Fruit fly (Drosophila melanogaster) whole organism, embryonic: ENCODE measurements around the gene Bap60.

Experiments used
- Atf6 ChIP-seq: fragments of 200-800 bp; sonication (Bioruptor generic); IDR thresholded peaks from 2 replicates; pipeline ENCODE4 v1.3.6; 2022; ENCODE audit warnings: missing biosample characterization, missing genetic modification characterization
- BtbVII ChIP-seq: fragments of 200-800 bp; sonication (Bioruptor generic); optimal IDR thresholded peaks from 3 replicates; lab custom pipeline; 2017; ENCODE audit warnings: missing biosample characterization, mild to moderate bottlenecking, missing genetic modification characterization
- C15 ChIP-seq: fragments of 200-800 bp; sonication (Bioruptor generic); IDR thresholded peaks from 3 replicates; pipeline ENCODE4 v1.3.6; 2022; ENCODE audit warnings: missing biosample characterization, missing genetic modification characterization
- CG10209 ChIP-seq: fragments of 200-800 bp; sonication (Bioruptor generic); optimal IDR thresholded peaks from 3 replicates; lab custom pipeline; 2017; ENCODE audit warnings: missing biosample characterization, mild to moderate bottlenecking, missing genetic modification characterization, missing genetic modification reagents
- CG10267 ChIP-seq: fragments of 200-800 bp; sonication (Bioruptor generic); optimal IDR thresholded peaks from 2 replicates; lab custom pipeline; 2018; ENCODE audit warnings: missing biosample characterization, mild to moderate bottlenecking, missing genetic modification characterization, moderate library complexity
- CG10543 ChIP-seq: fragments of 200-800 bp; sonication (Bioruptor generic); optimal IDR thresholded peaks from 3 replicates; lab custom pipeline; 2017; ENCODE audit warnings: missing biosample characterization, mild to moderate bottlenecking, missing genetic modification characterization, moderate library complexity
- CG12071 ChIP-seq: fragments of 200-800 bp; sonication (Bioruptor generic); optimal IDR thresholded peaks from 3 replicates; lab custom pipeline; 2018; ENCODE audit warnings: missing biosample characterization, mild to moderate bottlenecking, missing genetic modification characterization
- CG13894 ChIP-seq: fragments of 200-800 bp; sonication (Bioruptor generic); optimal IDR thresholded peaks from 3 replicates; lab custom pipeline; 2018; ENCODE audit warnings: missing biosample characterization, mild to moderate bottlenecking, missing genetic modification characterization, moderate library complexity
- CG1603 ChIP-seq: fragments of 200-800 bp; sonication (Bioruptor generic); optimal IDR thresholded peaks from 2 replicates; lab custom pipeline; 2019; ENCODE audit warnings: missing biosample characterization, mild to moderate bottlenecking, missing genetic modification characterization, moderate library complexity
- CG16815 ChIP-seq: fragments of 200-800 bp; sonication (Bioruptor generic); optimal IDR thresholded peaks from 3 replicates; lab custom pipeline; 2017; ENCODE audit warnings: missing biosample characterization, mild to moderate bottlenecking, missing genetic modification characterization
- CG2116 ChIP-seq: fragments of 200-800 bp; sonication (Bioruptor generic); optimal IDR thresholded peaks from 3 replicates; lab custom pipeline; 2018; ENCODE audit warnings: missing biosample characterization, mild to moderate bottlenecking, missing genetic modification characterization
- CG30431 ChIP-seq: fragments of 200-800 bp; sonication (Bioruptor generic); optimal IDR thresholded peaks from 2 replicates; lab custom pipeline; 2017; ENCODE audit warnings: missing biosample characterization, missing genetic modification characterization
- CG43689 ChIP-seq: fragments of 200-800 bp; sonication (Bioruptor generic); IDR thresholded peaks from 2 replicates; pipeline ENCODE4 v1.3.6; 2022; ENCODE audit warnings: missing biosample characterization, missing genetic modification characterization
- CG4707 ChIP-seq: fragments of 200-800 bp; sonication (Bioruptor generic); optimal IDR thresholded peaks from 2 replicates; lab custom pipeline; 2018; ENCODE audit warnings: missing biosample characterization, mild to moderate bottlenecking, missing genetic modification characterization, moderate library complexity
- CG5180 ChIP-seq: fragments of 200-800 bp; sonication (Bioruptor generic); optimal IDR thresholded peaks from 3 replicates; lab custom pipeline; 2017; ENCODE audit warnings: missing biosample characterization, missing genetic modification characterization, mild to moderate bottlenecking, moderate library complexity, missing genetic modification reagents
- CG6813 ChIP-seq: fragments of 200-800 bp; sonication (Bioruptor generic); optimal IDR thresholded peaks from 2 replicates; lab custom pipeline; 2017; ENCODE audit warnings: missing biosample characterization, missing genetic modification characterization, mild to moderate bottlenecking, moderate library complexity, missing genetic modification reagents
- CG9437 ChIP-seq: fragments of 200-800 bp; sonication (Bioruptor generic); optimal IDR thresholded peaks from 2 replicates; lab custom pipeline; 2018; ENCODE audit warnings: missing biosample characterization, mild to moderate bottlenecking, missing genetic modification characterization
- CrebB ChIP-seq: fragments of 200-800 bp; sonication (Bioruptor generic); optimal IDR thresholded peaks from 3 replicates; lab custom pipeline; 2018; ENCODE audit warnings: missing biosample characterization, mild to moderate bottlenecking, missing genetic modification characterization
- Dek ChIP-seq: fragments of 200-800 bp; sonication (Bioruptor generic); optimal IDR thresholded peaks from 3 replicates; lab custom pipeline; 2019; ENCODE audit warnings: missing biosample characterization, mild to moderate bottlenecking, missing genetic modification characterization, moderate library complexity
- Dref ChIP-seq: fragments of 200-800 bp; sonication (Bioruptor generic); IDR thresholded peaks from 2 replicates; pipeline ENCODE4 v1.3.6; 2022; ENCODE audit warnings: missing biosample characterization, missing genetic modification characterization
- E2f2 ChIP-seq: fragments of 200-800 bp; sonication (Bioruptor generic); IDR thresholded peaks from 2 replicates; pipeline ENCODE4 v1.3.6; 2022; ENCODE audit warnings: missing biosample characterization, missing genetic modification characterization
- HmgZ ChIP-seq: fragments of 200-800 bp; sonication (Bioruptor generic); optimal IDR thresholded peaks from 2 replicates; lab custom pipeline; 2018; ENCODE audit warnings: missing biosample characterization, mild to moderate bottlenecking, missing genetic modification characterization
- Hmr ChIP-seq: fragments of 200-800 bp; sonication (Bioruptor generic); optimal IDR thresholded peaks from 3 replicates; lab custom pipeline; 2017; ENCODE audit warnings: mild to moderate bottlenecking, missing biosample characterization, missing genetic modification reagents, missing genetic modification characterization
- Hmx ChIP-seq: fragments of 200-800 bp; sonication (Bioruptor generic); optimal IDR thresholded peaks from 2 replicates; lab custom pipeline; 2016; ENCODE audit warnings: missing biosample characterization, missing genetic modification characterization
- Hr3 ChIP-seq: fragments of 200-800 bp; sonication (Bioruptor generic); optimal IDR thresholded peaks from 3 replicates; lab custom pipeline; 2016; ENCODE audit warnings: missing biosample characterization, missing genetic modification characterization
- Hsf ChIP-seq: fragments of 200-800 bp; sonication (Bioruptor generic); optimal IDR thresholded peaks from 3 replicates; lab custom pipeline; 2016; ENCODE audit warnings: missing biosample characterization, missing genetic modification characterization
- Nf-YB ChIP-seq: fragments of 200-800 bp; sonication (Bioruptor generic); optimal IDR thresholded peaks from 3 replicates; lab custom pipeline; 2019; ENCODE audit warnings: missing biosample characterization, mild to moderate bottlenecking, missing genetic modification characterization, moderate library complexity
- Side ChIP-seq: fragments of 200-800 bp; sonication (Bioruptor generic); optimal IDR thresholded peaks from 2 replicates; lab custom pipeline; 2016; ENCODE audit warnings: missing biosample characterization, missing genetic modification characterization
- Sox100B ChIP-seq: fragments of 200-800 bp; sonication (Bioruptor generic); optimal IDR thresholded peaks from 3 replicates; lab custom pipeline; 2018; ENCODE audit warnings: missing biosample characterization, mild to moderate bottlenecking, missing genetic modification characterization
- ac ChIP-seq: fragments of 200-800 bp; sonication (Bioruptor generic); optimal IDR thresholded peaks from 3 replicates; lab custom pipeline; 2017; ENCODE audit warnings: missing biosample characterization, mild to moderate bottlenecking, missing genetic modification characterization
- bab2 ChIP-seq: fragments of 200-800 bp; sonication (Bioruptor generic); optimal IDR thresholded peaks from 2 replicates; lab custom pipeline; 2016; ENCODE audit warnings: missing biosample characterization, missing genetic modification characterization
- cad ChIP-seq: fragments of >200 bp; optimal IDR thresholded peaks from 2 replicates; lab custom pipeline; 2017; ENCODE audit warnings: missing biosample characterization, missing genetic modification characterization
- ci ChIP-seq: fragments of 200-800 bp; sonication (Bioruptor generic); IDR thresholded peaks from 3 replicates; pipeline ENCODE4 v1.3.6; 2022; ENCODE audit warnings: missing biosample characterization, missing genetic modification characterization
- croc ChIP-seq: fragments of 200-800 bp; sonication (Bioruptor generic); conservative IDR thresholded peaks from 3 replicates; pipeline ENCODE4 v1.3.6; 2022; ENCODE audit warnings: missing biosample characterization, missing genetic modification characterization
- fd96Cb ChIP-seq: fragments of 200-800 bp; sonication (Bioruptor generic); optimal IDR thresholded peaks from 2 replicates; lab custom pipeline; 2018; ENCODE audit warnings: missing biosample characterization, mild to moderate bottlenecking, missing genetic modification characterization, moderate library complexity
- ftz-f1 ChIP-seq: fragments of 200-800 bp; sonication (Bioruptor generic); optimal IDR thresholded peaks from 2 replicates; lab custom pipeline; 2016; ENCODE audit warnings: missing biosample characterization, missing genetic modification characterization
- fu2 ChIP-seq: fragments of 200-800 bp; sonication (Bioruptor generic); optimal IDR thresholded peaks from 2 replicates; lab custom pipeline; 2016; ENCODE audit warnings: missing biosample characterization, missing genetic modification characterization
- hb ChIP-seq: fragments of 200-800 bp; sonication (Bioruptor generic); IDR thresholded peaks from 3 replicates; pipeline ENCODE4 v1.3.6; 2022; ENCODE audit warnings: missing biosample characterization, missing genetic modification characterization; ENCODE audit not compliant: partially characterized antibody
- jumu ChIP-seq: fragments of 200-800 bp; sonication (Bioruptor generic); optimal IDR thresholded peaks from 3 replicates; lab custom pipeline; 2016; ENCODE audit warnings: missing biosample characterization, missing genetic modification characterization
- mld ChIP-seq: fragments of 200-800 bp; sonication (Bioruptor generic); IDR thresholded peaks from 3 replicates; pipeline ENCODE4 v1.3.6; 2022; ENCODE audit warnings: missing biosample characterization, missing genetic modification characterization; ENCODE audit not compliant: partially characterized antibody
- nom ChIP-seq: fragments of 200-800 bp; sonication (Bioruptor generic); optimal IDR thresholded peaks from 2 replicates; lab custom pipeline; 2017; ENCODE audit warnings: missing biosample characterization, missing genetic modification characterization, mild to moderate bottlenecking, moderate library complexity, missing genetic modification reagents
- onecut ChIP-seq: fragments of 200-800 bp; sonication (Bioruptor generic); IDR thresholded peaks from 2 replicates; pipeline ENCODE4 v1.3.6; 2022; ENCODE audit warnings: missing biosample characterization, missing genetic modification characterization
- prd ChIP-seq, 3 experiments: fragments of >200 bp in 2 of 3; fragments of 200-800 bp in 1 of 3; sonication (Bioruptor generic) in 1 of 3; optimal IDR thresholded peaks in 2 of 3; IDR thresholded peaks in 1 of 3; 2 replicates in 2 of 3; 3 replicates in 1 of 3; pipeline versions ENCODE4 v1.3.6 to Lab custom; 2017 to 2022; ENCODE audit warnings: missing biosample characterization in 1 of 3, missing genetic modification characterization in 1 of 3
- pzg ChIP-seq: fragments of 200-800 bp; sonication (Bioruptor generic); optimal IDR thresholded peaks from 3 replicates; lab custom pipeline; 2018; ENCODE audit warnings: missing biosample characterization, mild to moderate bottlenecking, missing genetic modification characterization, moderate library complexity
- sisA ChIP-seq: fragments of 200-800 bp; sonication (Bioruptor generic); IDR thresholded peaks from 2 replicates; pipeline ENCODE4 v1.3.6; 2022; ENCODE audit warnings: missing biosample characterization, missing genetic modification characterization
- slbo ChIP-seq: fragments of 200-800 bp; sonication (Bioruptor generic); IDR thresholded peaks from 2 replicates; pipeline ENCODE4 v1.3.6; 2022; ENCODE audit warnings: missing biosample characterization, missing genetic modification characterization
- trem ChIP-seq: fragments of 200-800 bp; optimal IDR thresholded peaks from 3 replicates; lab custom pipeline; 2019; ENCODE audit warnings: missing biosample characterization, mild to moderate bottlenecking, missing genetic modification characterization, moderate library complexity
- twi ChIP-seq: fragments of 200-800 bp; optimal IDR thresholded peaks from 2 replicates; lab custom pipeline; 2019; ENCODE audit warnings: missing biosample characterization, mild to moderate bottlenecking, missing genetic modification characterization, moderate library complexity
- wek ChIP-seq: fragments of 200-800 bp; sonication (Bioruptor generic); optimal IDR thresholded peaks from 3 replicates; lab custom pipeline; 2018; ENCODE audit warnings: missing biosample characterization, mild to moderate bottlenecking, missing genetic modification characterization, moderate library complexity
- z ChIP-seq: fragments of 200-800 bp; sonication (Bioruptor generic); IDR thresholded peaks from 3 replicates; pipeline ENCODE4 v1.3.6; 2022; ENCODE audit warnings: missing biosample characterization, missing genetic modification characterization

Gene Bap60

DNA sequence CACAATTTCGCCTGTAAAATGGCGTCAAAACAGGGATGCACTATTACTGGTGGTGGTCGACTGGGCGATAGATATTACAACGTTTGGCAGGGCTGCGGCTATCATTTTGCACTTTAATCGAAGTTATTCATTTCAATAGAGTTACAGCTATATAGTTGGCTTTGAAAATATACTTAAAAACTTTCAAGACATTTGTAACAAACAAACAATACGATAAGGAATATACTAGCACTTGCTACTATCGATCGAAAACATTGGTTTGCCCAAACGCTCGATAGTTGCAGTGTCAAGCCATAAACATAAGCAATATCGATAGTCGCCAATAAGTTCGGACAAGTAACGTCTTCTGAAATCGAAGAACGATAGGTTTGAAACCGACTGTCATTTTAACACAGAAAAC lies at the start of gene Bap60, which contains the start of gene CG12096 (continued):
- no peak for TF ChIP-seq CG43689
- TF ChIP-seq twi (tag; lab: Kevin White, UChicago): peak; percentile 74
- peak; percentile 73 for TF ChIP-seq CG10543 (GFP tag; lab: Kevin White, UChicago)
- TF ChIP-seq Hmx (GFP tag; lab: Kevin White, UChicago): no peak
- no peak for TF ChIP-seq wek (GFP tag; lab: Kevin White, UChicago)
- TF ChIP-seq fd96Cb (tag; lab: Kevin White, UChicago): peak; percentile 56
- peak; percentile 80 for TF ChIP-seq pzg (GFP tag; lab: Kevin White, UChicago)
- TF ChIP-seq CG5180: peak; percentile 51
- TF ChIP-seq Nf-YB (GFP tag; lab: Kevin White, UChicago): peak; percentile 45
- TF ChIP-seq Dref (GFP tag; lab: Robert Waterston, UW): peak; percentile 66
- TF ChIP-seq jumu (GFP tag; lab: Kevin White, UChicago): peak; percentile 85
- no peak for TF ChIP-seq CG12071 (GFP tag; lab: Kevin White, UChicago)
- peak; percentile 58 for TF ChIP-seq sisA (GFP tag; lab: Robert Waterston, UW)
- TF ChIP-seq CG9437 (GFP tag; lab: Kevin White, UChicago): peak; percentile 77
- TF ChIP-seq slbo (GFP tag; lab: Robert Waterston, UW): peak; percentile 80
- no peak for TF ChIP-seq C15 (GFP tag; lab: Robert Waterston, UW)
- TF ChIP-seq Hr3: peak; percentile 70
- peak; percentile 26; the same call in 1 of the 2 replicates for TF ChIP-seq Atf6 (GFP tag; lab: Robert Waterston, UW)
- TF ChIP-seq CrebB (tag; lab: Kevin White, UChicago): peak; percentile 41
- TF ChIP-seq CG10209: peak; percentile 52
- TF ChIP-seq CG1603 (tag; lab: Kevin White, UChicago): peak; percentile 86
- TF ChIP-seq mld: peak; percentile 88; the same call in 2 of the 3 replicates
- TF ChIP-seq Sox100B (GFP tag; lab: Kevin White, UChicago): no peak
- TF ChIP-seq trem (tag; lab: Kevin White, UChicago): peak; percentile 86
- peak; percentile 78 for TF ChIP-seq CG10267 (tag; lab: Kevin White, UChicago)
- peak; percentile 92 for TF ChIP-seq CG2116
- no peak for TF ChIP-seq ftz-f1 (GFP tag; lab: Kevin White, UChicago)
- TF ChIP-seq E2f2 (GFP tag; lab: Robert Waterston, UW): peak; percentile 52
- peak; percentile 58 for TF ChIP-seq CG16815
- no peak for TF ChIP-seq CG6813 (GFP tag; lab: Kevin White, UChicago)
- peak; percentile 47 for TF ChIP-seq Dek (tag; lab: Kevin White, UChicago)
- no peak for TF ChIP-seq cad (GFP tag; lab: Kevin White, UChicago)
- TF ChIP-seq Side (GFP tag; lab: Kevin White, UChicago): peak; percentile 87
- TF ChIP-seq hb (GFP tag; lab: Robert Waterston, UW): peak; percentile 87
- TF ChIP-seq HmgZ (tag; lab: Kevin White, UChicago): peak; percentile 88
- TF ChIP-seq CG13894 (tag; lab: Kevin White, UChicago): peak; percentile 63
- TF ChIP-seq z (GFP tag; lab: Robert Waterston, UW): no peak
- peak; percentile 30 for TF ChIP-seq BtbVII (GFP tag; lab: Kevin White, UChicago)
- no peak for TF ChIP-seq nom (GFP tag; lab: Kevin White, UChicago)
- TF ChIP-seq prd (optimal IDR thresholded peaks at IDR 0.05; lab: Kevin White, UChicago): no peak
- peak; percentile 76 for TF ChIP-seq prd (GFP tag; IDR thresholded peaks at IDR 0.05; lab: Robert Waterston, UW)
- peak; percentile 81 for TF ChIP-seq bab2 (GFP tag; lab: Kevin White, UChicago)
- no peak for TF ChIP-seq Hmr (GFP tag; lab: Kevin White, UChicago)
- TF ChIP-seq croc (GFP tag; lab: Robert Waterston, UW): peak; percentile 45; the same call in 2 of the 3 replicates
- TF ChIP-seq CG30431 (GFP tag; lab: Kevin White, UChicago): peak; percentile 52
- TF ChIP-seq onecut (GFP tag; lab: Robert Waterston, UW): 0 out of 2 replicates have a peak, but pooled peaks have one; percentile 18
- no peak for TF ChIP-seq ac (GFP tag; lab: Kevin White, UChicago)
- peak; percentile 88 for TF ChIP-seq fu2 (GFP tag; lab: Kevin White, UChicago)
- TF ChIP-seq ci: peak; percentile 68; the same call in 2 of the 3 replicates
- no peak for TF ChIP-seq CG4707
- peak; percentile 78 for TF ChIP-seq Hsf (GFP tag; lab: Kevin White, UChicago)
